Worm (Caenorhabditis elegans) whole organism, mixed stage, embryonic: ENCODE data around the gene F35B12.10.

Experiments used
- ham-2 ChIP-seq: fragments of 200-800 bp; sonication (Bioruptor generic); optimal IDR thresholded peaks from 2 replicates; lab custom pipeline; 2018; ENCODE audit warnings: mild to moderate bottlenecking, missing genetic modification characterization, missing compliant biosample characterization
- lin-13 ChIP-seq: fragments of 150-350 bp; optimal IDR thresholded peaks from 2 replicates; lab custom pipeline; 2014; ENCODE audit warnings: missing biosample characterization, missing genetic modification characterization
- nhr-237 ChIP-seq: fragments of 150-350 bp; optimal IDR thresholded peaks from 2 replicates; lab custom pipeline; 2014; ENCODE audit warnings: missing biosample characterization, missing genetic modification characterization
- nhr-28 ChIP-seq: fragments of 150-350 bp; optimal IDR thresholded peaks from 2 replicates; lab custom pipeline; 2014; ENCODE audit warnings: missing biosample characterization, missing genetic modification characterization

DNA sequence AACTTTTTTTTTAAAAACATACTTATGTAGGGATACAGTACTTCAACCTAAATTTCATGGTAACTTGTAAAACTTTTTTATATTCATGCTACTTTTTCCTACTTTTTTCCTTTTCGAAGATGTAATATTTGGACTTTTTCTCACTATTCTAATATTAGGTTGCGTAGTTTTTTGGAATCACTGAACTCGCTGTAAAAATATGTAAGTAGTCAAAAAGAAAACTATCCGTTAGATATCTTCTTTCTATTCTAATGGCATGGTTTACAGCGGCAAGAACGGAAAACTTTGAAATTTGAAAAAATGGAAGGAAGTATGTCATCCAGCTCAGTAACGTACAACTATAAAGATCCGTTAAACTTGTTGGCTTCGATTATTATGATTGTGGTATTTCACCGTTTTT, 39.6 kb downstream of the F35B12.10 start, which contains the start of gene srx-82:
- TF ChIP-seq ham-2 = no peak
- no peak for TF ChIP-seq lin-13 (tag; lab: Kevin White, UChicago)
- TF ChIP-seq nhr-28 (tag; lab: Kevin White, UChicago) = no peak
- TF ChIP-seq nhr-237 (tag; lab: Kevin White, UChicago) = no peak
